Fruit fly (Drosophila melanogaster): ENCODE measurements around the gene narya.

The narya gene

dm6 chrX:19495611-19496583, 21.0 kb downstream of the narya start:
- TF ChIP-seq psq (optimal IDR thresholded peaks at IDR 0.05) (no peak), Dll (optimal IDR thresholded peaks at IDR 0.05) (no peak), EcR (GFP tag; optimal IDR thresholded peaks at IDR 0.05) (no peak), CG8478 (optimal IDR thresholded peaks at IDR 0.05) (peak; percentile 92), pan (optimal IDR thresholded peaks at IDR 0.05) (no peak), usp (GFP tag; optimal IDR thresholded peaks at IDR 0.05) (no peak)

DNA sequence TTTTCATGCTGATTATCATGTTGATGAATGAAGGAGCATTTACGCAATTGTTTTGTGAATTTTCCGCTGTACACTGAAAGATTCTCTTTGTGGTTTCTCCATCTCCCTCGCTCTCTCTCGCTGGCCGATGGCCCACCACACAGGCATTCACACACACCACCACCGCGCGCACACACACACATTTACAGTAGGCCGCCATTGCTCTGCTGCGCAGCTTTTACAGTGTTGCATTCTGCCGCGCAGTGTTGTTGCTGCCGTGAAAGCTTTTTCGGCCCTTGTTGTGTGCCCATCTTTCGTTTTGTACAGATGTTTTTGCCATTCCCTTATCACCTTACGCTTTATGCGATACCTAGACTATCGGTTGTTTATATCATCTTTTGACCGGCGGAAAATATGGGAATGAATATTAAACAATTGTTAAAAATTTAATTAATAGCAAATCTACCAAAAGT, 22.0 kb downstream of the narya start:
- TF ChIP-seq psq (optimal IDR thresholded peaks at IDR 0.05) (no peak), CG8478 (optimal IDR thresholded peaks at IDR 0.05) (no peak), usp (GFP tag; optimal IDR thresholded peaks at IDR 0.05) (no peak)

DNA sequence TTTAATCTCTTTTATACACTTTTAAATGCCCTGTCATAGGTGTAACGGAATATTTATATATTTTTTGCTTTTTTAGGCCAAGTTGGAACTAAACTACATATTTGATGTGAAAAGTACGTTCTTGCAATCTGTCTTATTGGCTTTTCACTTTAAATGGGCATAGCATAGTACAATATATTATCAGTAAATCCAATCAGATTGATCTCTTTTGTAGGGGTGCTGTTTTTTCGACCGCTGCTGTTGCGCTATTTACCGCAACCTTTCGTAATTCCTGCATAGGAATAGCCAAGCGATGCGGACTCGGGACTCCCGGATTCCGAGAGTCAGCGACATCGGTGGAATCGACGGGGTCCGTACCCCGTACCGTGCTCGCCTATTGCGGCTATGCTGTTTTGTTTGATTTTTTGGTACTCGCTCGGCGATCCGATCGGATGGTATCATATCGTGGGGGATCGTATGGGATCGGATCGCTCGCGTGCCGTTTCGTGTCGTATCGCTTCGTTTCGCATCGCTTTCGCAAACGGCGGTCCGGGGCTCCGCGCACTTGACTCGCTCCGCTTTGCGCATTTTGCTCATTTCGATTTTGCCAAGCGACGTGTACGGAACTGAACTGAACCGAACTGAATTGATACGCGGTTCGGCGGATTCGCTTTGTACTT, 23.0 kb downstream of the narya start:
- no peak for TF ChIP-seq usp (GFP tag; optimal IDR thresholded peaks at IDR 0.05)
- TF ChIP-seq pan (optimal IDR thresholded peaks at IDR 0.05), result peak; percentile 40

dm6 chrX:19498755-19499321, 24.0 kb downstream of the narya start:
- TF ChIP-seq usp (GFP tag; optimal IDR thresholded peaks at IDR 0.05) (no peak), EcR (GFP tag; optimal IDR thresholded peaks at IDR 0.05) (no peak), pan (optimal IDR thresholded peaks at IDR 0.05) (no peak), psq (optimal IDR thresholded peaks at IDR 0.05) (no peak), Dll (optimal IDR thresholded peaks at IDR 0.05) (no peak), CG8478 (optimal IDR thresholded peaks at IDR 0.05) (no peak)

DNA sequence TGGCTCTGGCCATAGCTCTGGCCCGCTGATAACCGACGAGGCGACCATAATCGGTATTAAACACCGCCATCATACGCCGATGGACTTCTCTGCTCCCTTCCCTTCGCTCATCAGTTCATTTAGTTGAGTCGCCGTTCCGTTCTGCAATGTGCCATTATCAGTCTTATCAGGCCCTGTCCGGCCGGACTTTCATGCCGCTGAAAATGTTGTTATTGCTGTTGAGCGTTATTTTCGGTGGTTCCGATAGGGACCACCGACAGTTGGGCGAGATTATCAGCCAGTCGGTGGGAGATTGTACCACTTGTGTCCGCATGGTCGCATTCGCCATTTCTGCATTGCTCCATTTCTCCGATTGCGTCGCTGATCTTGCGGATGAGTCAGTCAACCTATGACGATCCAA, 26.4 kb downstream of the narya start:
- TF ChIP-seq psq (optimal IDR thresholded peaks at IDR 0.05) (no peak), Dll (optimal IDR thresholded peaks at IDR 0.05) (no peak), CG8478 (optimal IDR thresholded peaks at IDR 0.05) (no peak)

dm6 chrX:19504170-19504765, 29.4 kb downstream of the narya start:
- TF ChIP-seq pan (optimal IDR thresholded peaks at IDR 0.05) (no peak), usp (GFP tag; optimal IDR thresholded peaks at IDR 0.05) (no peak), EcR (GFP tag; optimal IDR thresholded peaks at IDR 0.05) (no peak), psq (optimal IDR thresholded peaks at IDR 0.05) (no peak), Dll (optimal IDR thresholded peaks at IDR 0.05) (no peak), CG8478 (optimal IDR thresholded peaks at IDR 0.05) (no peak)

- TF ChIP-seq pan (optimal IDR thresholded peaks at IDR 0.05) (no peak), psq (optimal IDR thresholded peaks at IDR 0.05) (no peak), EcR (GFP tag; optimal IDR thresholded peaks at IDR 0.05) (no peak), usp (GFP tag; optimal IDR thresholded peaks at IDR 0.05) (no peak), CG8478 (optimal IDR thresholded peaks at IDR 0.05) (no peak), Dll (optimal IDR thresholded peaks at IDR 0.05) (no peak)
These were observed 30.7 kb downstream of the narya start for dm6 chrX:19505334-19506185.

- no peak for TF ChIP-seq pan (optimal IDR thresholded peaks at IDR 0.05)
These were observed 35.3 kb downstream of the narya start for dm6 chrX:19510204-19510603.

DNA sequence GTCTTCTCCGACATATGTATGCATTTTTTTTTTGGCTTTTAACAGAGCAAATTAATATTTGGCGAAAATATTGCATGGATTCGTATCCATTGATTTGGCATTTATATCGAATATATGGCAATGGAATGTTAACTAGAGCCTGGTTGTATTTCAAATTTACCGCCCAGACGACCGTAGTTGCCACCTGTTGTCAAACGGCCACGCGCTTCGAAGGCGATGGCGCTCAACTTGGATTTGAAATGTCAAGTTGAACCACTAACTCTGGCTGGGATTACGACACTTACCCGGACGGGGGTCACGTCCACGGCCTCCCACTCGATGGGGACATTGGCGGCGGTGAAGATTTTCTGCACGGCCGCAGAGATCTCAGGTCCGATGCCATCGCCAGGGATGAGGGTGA, 45.5 kb downstream of the narya start:
- TF ChIP-seq usp (GFP tag; optimal IDR thresholded peaks at IDR 0.05), result no peak
- no peak for TF ChIP-seq EcR (GFP tag; optimal IDR thresholded peaks at IDR 0.05)
- TF ChIP-seq CG8478 (optimal IDR thresholded peaks at IDR 0.05), result no peak
- TF ChIP-seq psq (optimal IDR thresholded peaks at IDR 0.05), result no peak
- no peak for TF ChIP-seq pan (optimal IDR thresholded peaks at IDR 0.05)
- no peak for TF ChIP-seq Dll (optimal IDR thresholded peaks at IDR 0.05)

- no peak for TF ChIP-seq usp (GFP tag; optimal IDR thresholded peaks at IDR 0.05)
- TF ChIP-seq psq (optimal IDR thresholded peaks at IDR 0.05), result no peak
- no peak for TF ChIP-seq CG8478 (optimal IDR thresholded peaks at IDR 0.05)
- no peak for TF ChIP-seq EcR (GFP tag; optimal IDR thresholded peaks at IDR 0.05)
- TF ChIP-seq pan (optimal IDR thresholded peaks at IDR 0.05), result no peak
- no peak for TF ChIP-seq Dll (optimal IDR thresholded peaks at IDR 0.05)
These were observed 46.0 kb downstream of the narya start for dm6 chrX:19520888-19521287.

- no peak for TF ChIP-seq pan (optimal IDR thresholded peaks at IDR 0.05)
- TF ChIP-seq CG8478 (optimal IDR thresholded peaks at IDR 0.05), result no peak
- TF ChIP-seq usp (GFP tag; optimal IDR thresholded peaks at IDR 0.05), result no peak
- no peak for TF ChIP-seq EcR (GFP tag; optimal IDR thresholded peaks at IDR 0.05)
- no peak for TF ChIP-seq psq (optimal IDR thresholded peaks at IDR 0.05)
- no peak for TF ChIP-seq Dll (optimal IDR thresholded peaks at IDR 0.05)
These were observed 47.0 kb downstream of the narya start, which contains the start of the genes Idh3a and CoRest for dm6 chrX:19521753-19522383. Gene Idh3a, minus strand, starts transcription at chrX:19521810. Gene CoRest, plus strand, starts transcription at chrX:19521929.
